Worm (Caenorhabditis elegans) whole organism, late embryonic: Measurements from ENCODE around the gene tpan-1.

Experiments
- C08G9.2 ChIP-seq: sonication (generic microtip); optimal IDR thresholded peaks from 2 replicates; lab custom pipeline; 2016; ENCODE audit warnings: mild to moderate bottlenecking, missing genetic modification characterization, moderate library complexity, missing compliant biosample characterization
- C38D4.7 ChIP-seq: fragments of 200-800 bp; sonication (Bioruptor generic); optimal IDR thresholded peaks from 2 replicates; lab custom pipeline; 2018; ENCODE audit warnings: mild to moderate bottlenecking, missing genetic modification characterization, moderate library complexity, missing compliant biosample characterization
- K02D7.2 ChIP-seq: sonication (generic microtip); optimal IDR thresholded peaks from 2 replicates; lab custom pipeline; 2017; ENCODE audit warnings: mild to moderate bottlenecking, missing genetic modification characterization, missing compliant biosample characterization
- K09A11.1 ChIP-seq: sonication (generic microtip); optimal IDR thresholded peaks from 2 replicates; lab custom pipeline; 2017; ENCODE audit warnings: antibody characterized with exemption, mild to moderate bottlenecking, missing genetic modification characterization, missing compliant biosample characterization; ENCODE audit not compliant: insufficient read depth
- Y22D7AL.16 ChIP-seq: sonication (generic microtip); optimal IDR thresholded peaks from 2 replicates; lab custom pipeline; 2016; ENCODE audit warnings: missing genetic modification characterization, missing compliant biosample characterization
- ahr-1 ChIP-seq: sonication (generic microtip); optimal IDR thresholded peaks from 2 replicates; lab custom pipeline; 2016; ENCODE audit warnings: missing genetic modification characterization, missing compliant biosample characterization
- ceh-14 ChIP-seq: sonication (generic microtip); optimal IDR thresholded peaks from 2 replicates; lab custom pipeline; 2016; ENCODE audit warnings: missing genotype, missing genetic modification characterization, missing compliant biosample characterization
- ceh-18 ChIP-seq: sonication (generic microtip); optimal IDR thresholded peaks from 2 replicates; lab custom pipeline; 2016; ENCODE audit warnings: missing genetic modification characterization, missing compliant biosample characterization
- ceh-30 ChIP-seq: fragments of 150-350 bp; optimal IDR thresholded peaks from 2 replicates; lab custom pipeline; 2014; ENCODE audit warnings: missing biosample characterization, missing genetic modification characterization
- ceh-31 ChIP-seq: sonication (generic microtip); optimal IDR thresholded peaks from 2 replicates; lab custom pipeline; 2016; ENCODE audit warnings: missing genetic modification characterization, missing compliant biosample characterization
- ceh-34 ChIP-seq: sonication (generic microtip); optimal IDR thresholded peaks from 2 replicates; lab custom pipeline; 2016; ENCODE audit warnings: mild to moderate bottlenecking, missing genetic modification characterization, missing compliant biosample characterization
- ceh-45 ChIP-seq: fragments of 200-800 bp; sonication (Bioruptor generic); IDR thresholded peaks from 2 replicates; pipeline ENCODE4 v1.3.6; 2022; ENCODE audit warnings: missing genetic modification reagents, missing genetic modification characterization, missing compliant biosample characterization
- ceh-48 ChIP-seq: sonication (generic microtip); optimal IDR thresholded peaks from 2 replicates; lab custom pipeline; 2016; ENCODE audit warnings: missing genetic modification characterization, inconsistent platforms, missing compliant biosample characterization
- ceh-6 ChIP-seq: fragments of 200-800 bp; sonication (Bioruptor generic); optimal IDR thresholded peaks from 2 replicates; lab custom pipeline; 2018; ENCODE audit warnings: mild to moderate bottlenecking, missing genetic modification characterization, missing compliant biosample characterization
- ceh-9 ChIP-seq: sonication (generic microtip); optimal IDR thresholded peaks from 2 replicates; lab custom pipeline; 2016; ENCODE audit warnings: mild to moderate bottlenecking, missing genetic modification characterization, inconsistent platforms, missing compliant biosample characterization
- che-1 ChIP-seq: sonication (generic microtip); optimal IDR thresholded peaks from 2 replicates; lab custom pipeline; 2016; ENCODE audit warnings: mild to moderate bottlenecking, missing genetic modification characterization, missing compliant biosample characterization
- dve-1 ChIP-seq: sonication (generic microtip); optimal IDR thresholded peaks from 2 replicates; lab custom pipeline; 2017; ENCODE audit warnings: antibody characterized with exemption, mild to moderate bottlenecking, missing genetic modification characterization, missing compliant biosample characterization
- elt-2 ChIP-seq: sonication (generic microtip); optimal IDR thresholded peaks from 2 replicates; lab custom pipeline; 2016; ENCODE audit warnings: missing genetic modification reagents, missing genetic modification characterization, missing compliant biosample characterization
- elt-4 ChIP-seq: sonication (generic microtip); optimal IDR thresholded peaks from 2 replicates; lab custom pipeline; 2016; ENCODE audit warnings: missing genetic modification characterization, missing compliant biosample characterization
- ets-4 ChIP-seq: sonication (generic microtip); optimal IDR thresholded peaks from 2 replicates; lab custom pipeline; 2016; ENCODE audit warnings: missing genetic modification characterization, missing compliant biosample characterization
- fax-1 ChIP-seq: sonication (generic microtip); optimal IDR thresholded peaks from 2 replicates; lab custom pipeline; 2016; ENCODE audit warnings: missing genotype, missing genetic modification characterization, missing compliant biosample characterization
- fkh-10 ChIP-seq: fragments of 150-350 bp; optimal IDR thresholded peaks from 2 replicates; lab custom pipeline; 2014; ENCODE audit warnings: missing biosample characterization, missing genetic modification reagents, missing genetic modification characterization
- gmeb-2 ChIP-seq: sonication (generic microtip); optimal IDR thresholded peaks from 2 replicates; lab custom pipeline; 2016; ENCODE audit warnings: missing genetic modification characterization, inconsistent platforms, missing compliant biosample characterization
- hlh-15 ChIP-seq: sonication (generic microtip); optimal IDR thresholded peaks from 2 replicates; lab custom pipeline; 2016; ENCODE audit warnings: missing genetic modification characterization, missing compliant biosample characterization
- hlh-30 ChIP-seq: sonication (generic microtip); optimal IDR thresholded peaks from 2 replicates; lab custom pipeline; 2017; ENCODE audit warnings: antibody characterized with exemption, missing genetic modification characterization, missing compliant biosample characterization; ENCODE audit not compliant: insufficient read depth
- lim-6 ChIP-seq: sonication (generic microtip); optimal IDR thresholded peaks from 2 replicates; lab custom pipeline; 2016; ENCODE audit warnings: missing genetic modification characterization, missing compliant biosample characterization
- lin-11 ChIP-seq: fragments of 200-800 bp; sonication (Bioruptor generic); optimal IDR thresholded peaks from 2 replicates; lab custom pipeline; 2018; ENCODE audit warnings: mild to moderate bottlenecking, missing genetic modification characterization, missing compliant biosample characterization
- nfya-1 ChIP-seq: sonication (generic microtip); optimal IDR thresholded peaks from 2 replicates; lab custom pipeline; 2017; ENCODE audit warnings: missing genetic modification characterization, mild to moderate bottlenecking, missing compliant biosample characterization, antibody characterized with exemption, moderate library complexity
- nhr-11 ChIP-seq: fragments of 150-350 bp; optimal IDR thresholded peaks from 2 replicates; lab custom pipeline; 2014; ENCODE audit warnings: missing biosample characterization, missing genetic modification characterization
- nhr-232 ChIP-seq: sonication (generic microtip); optimal IDR thresholded peaks from 2 replicates; lab custom pipeline; 2016; ENCODE audit warnings: missing genetic modification characterization, missing compliant biosample characterization
- npax-4 ChIP-seq: sonication (generic microtip); optimal IDR thresholded peaks from 2 replicates; lab custom pipeline; 2016; ENCODE audit warnings: missing genetic modification characterization, missing compliant biosample characterization
- odd-2 ChIP-seq: sonication (generic microtip); optimal IDR thresholded peaks from 2 replicates; lab custom pipeline; 2017; ENCODE audit warnings: antibody characterized with exemption, mild to moderate bottlenecking, missing genetic modification characterization, missing compliant biosample characterization
- pat-9 ChIP-seq: fragments of 200-800 bp; sonication (Bioruptor generic); optimal IDR thresholded peaks from 2 replicates; lab custom pipeline; 2018; ENCODE audit warnings: mild to moderate bottlenecking, missing genetic modification characterization, moderate library complexity, missing compliant biosample characterization
- pax-1 ChIP-seq: fragments of 150-350 bp; optimal IDR thresholded peaks from 2 replicates; lab custom pipeline; 2014; ENCODE audit warnings: missing biosample characterization, missing genetic modification characterization
- pha-2 ChIP-seq: sonication (generic microtip); optimal IDR thresholded peaks from 2 replicates; lab custom pipeline; 2017; ENCODE audit warnings: mild to moderate bottlenecking, missing genetic modification characterization, missing compliant biosample characterization
- pqm-1 ChIP-seq: sonication (generic microtip); optimal IDR thresholded peaks from 2 replicates; lab custom pipeline; 2016; ENCODE audit warnings: missing genetic modification characterization, missing compliant biosample characterization
- ref-2 ChIP-seq: sonication (generic microtip); optimal IDR thresholded peaks from 2 replicates; lab custom pipeline; 2016; ENCODE audit warnings: missing genetic modification characterization, missing compliant biosample characterization
- rnt-1 ChIP-seq: sonication (generic microtip); optimal IDR thresholded peaks from 2 replicates; lab custom pipeline; 2016; ENCODE audit warnings: missing genetic modification characterization, missing compliant biosample characterization
- sdc-2 ChIP-seq: sonication (generic microtip); optimal IDR thresholded peaks from 2 replicates; lab custom pipeline; 2016; ENCODE audit warnings: missing genotype, missing genetic modification characterization, missing compliant biosample characterization
- sox-2 ChIP-seq: fragments of 200-800 bp; sonication (Bioruptor generic); IDR thresholded peaks from 2 replicates; pipeline ENCODE4 v1.3.6; 2022; ENCODE audit warnings: missing genetic modification reagents, missing genetic modification characterization, missing compliant biosample characterization
- sox-4 ChIP-seq: sonication (generic microtip); optimal IDR thresholded peaks from 2 replicates; lab custom pipeline; 2017; ENCODE audit warnings: mild to moderate bottlenecking, missing genetic modification characterization, inconsistent platforms, missing compliant biosample characterization
- syd-9 ChIP-seq: sonication (generic microtip); optimal IDR thresholded peaks from 2 replicates; lab custom pipeline; 2016; ENCODE audit warnings: mild to moderate bottlenecking, missing genetic modification characterization, moderate library complexity, missing compliant biosample characterization
- tbx-2 ChIP-seq: sonication (generic microtip); optimal IDR thresholded peaks from 2 replicates; lab custom pipeline; 2016; ENCODE audit warnings: missing genetic modification characterization, missing compliant biosample characterization
- ttx-3 ChIP-seq: sonication (generic microtip); optimal IDR thresholded peaks from 2 replicates; lab custom pipeline; 2016; ENCODE audit warnings: missing genetic modification reagents, missing genetic modification characterization, missing compliant biosample characterization
- unc-3 ChIP-seq, 2 experiments: fragments of 200-800 bp in 1 of 2; sonication (Bioruptor generic) in 1 of 2; sonication (generic microtip) in 1 of 2; conservative IDR thresholded peaks in 1 of 2; optimal IDR thresholded peaks in 1 of 2; 2 replicates each; pipeline versions ENCODE4 v1.3.6 to Lab custom; 2016 to 2022; ENCODE audit warnings: missing compliant biosample characterization in 2 of 2, missing genetic modification characterization in 2 of 2, missing genetic modification reagents in 1 of 2
- unc-42 ChIP-seq: sonication (generic microtip); optimal IDR thresholded peaks from 2 replicates; lab custom pipeline; 2016; ENCODE audit warnings: missing genotype, missing genetic modification characterization, missing compliant biosample characterization
- unc-55 ChIP-seq: sonication (generic microtip); optimal IDR thresholded peaks from 2 replicates; lab custom pipeline; 2017; ENCODE audit warnings: missing biosample characterization, missing genetic modification reagents, missing genetic modification characterization
- ztf-16 ChIP-seq: sonication (generic microtip); optimal IDR thresholded peaks from 2 replicates; lab custom pipeline; 2017; ENCODE audit warnings: missing genetic modification characterization, missing compliant biosample characterization

tpan-1 gene

ce11 chrV:20830409-20830808 lies 41.1 kb downstream of the tpan-1 start:
- TF ChIP-seq ceh-14 (tag; lab: Kevin White, UChicago) (no peak), gmeb-2 (tag; lab: Kevin White, UChicago) (no peak)

ce11 chrV:20831867-20832266 lies 42.6 kb downstream of the tpan-1 start:
- TF ChIP-seq ets-4 (tag; lab: Kevin White, UChicago) = no peak
- TF ChIP-seq ceh-14 (tag; lab: Kevin White, UChicago) = no peak
- TF ChIP-seq odd-2 = no peak
- peak; percentile 18 for TF ChIP-seq elt-2 (tag; lab: Kevin White, UChicago)

ce11 chrV:20832554-20832963 lies 43.3 kb downstream of the tpan-1 start:
- TF ChIP-seq C38D4.7 (GFP tag; lab: Kevin White, UChicago) = no peak
- no peak for TF ChIP-seq odd-2
- TF ChIP-seq lim-6 (tag; lab: Kevin White, UChicago) = no peak
- TF ChIP-seq K02D7.2 (tag; lab: Kevin White, UChicago) = no peak
- TF ChIP-seq ceh-9 (tag; lab: Kevin White, UChicago) = no peak
- no peak for TF ChIP-seq nhr-11 (tag; lab: Kevin White, UChicago)
- peak; percentile 64 for TF ChIP-seq ceh-48 (tag; lab: Kevin White, UChicago)
- TF ChIP-seq rnt-1 = no peak
- TF ChIP-seq unc-42 (tag; lab: Kevin White, UChicago) = peak; percentile 78
- peak; percentile 43 for TF ChIP-seq ets-4 (tag; lab: Kevin White, UChicago)
- TF ChIP-seq K09A11.1 (tag; lab: Kevin White, UChicago) = no peak
- TF ChIP-seq pax-1 (tag; lab: Kevin White, UChicago) = no peak
- no peak for TF ChIP-seq lin-11 (tag; lab: Kevin White, UChicago)
- no peak for TF ChIP-seq sox-2 (GFP tag; lab: Robert Waterston, UW)
- TF ChIP-seq npax-4 (tag; lab: Kevin White, UChicago) = no peak
- no peak for TF ChIP-seq hlh-30
- TF ChIP-seq tbx-2 (tag; lab: Kevin White, UChicago) = peak; percentile 72
- TF ChIP-seq C08G9.2 (tag; lab: Kevin White, UChicago) = peak; percentile 11
- no peak for TF ChIP-seq ceh-45 (GFP tag; lab: Robert Waterston, UW)
- no peak for TF ChIP-seq gmeb-2 (tag; lab: Kevin White, UChicago)
- no peak for TF ChIP-seq ceh-18 (tag; lab: Kevin White, UChicago)
- peak; percentile 72 for TF ChIP-seq ceh-31
- no peak for TF ChIP-seq ceh-6 (GFP tag; lab: Kevin White, UChicago)
- peak; percentile 12 for TF ChIP-seq sox-4
- TF ChIP-seq ceh-30 (tag; lab: Kevin White, UChicago) = no peak
- no peak for TF ChIP-seq syd-9 (tag; lab: Kevin White, UChicago)
- TF ChIP-seq fkh-10 (GFP tag; lab: Kevin White, UChicago) = no peak
- peak; percentile 55 for TF ChIP-seq ceh-14 (tag; lab: Kevin White, UChicago)
- TF ChIP-seq ref-2 (tag; lab: Kevin White, UChicago) = no peak
- TF ChIP-seq ceh-34 (tag; lab: Kevin White, UChicago) = peak; percentile 1
- no peak for TF ChIP-seq hlh-15 (tag; lab: Kevin White, UChicago)
- no peak for TF ChIP-seq unc-3 (GFP tag; conservative IDR thresholded peaks at IDR 0.05; lab: Robert Waterston, UW)
- TF ChIP-seq unc-3 (tag; optimal IDR thresholded peaks at IDR 0.05; lab: Kevin White, UChicago) = peak; percentile 10
- no peak for TF ChIP-seq nhr-232
- no peak for TF ChIP-seq dve-1 (tag; lab: Kevin White, UChicago)
- TF ChIP-seq ttx-3 = peak; percentile 61
- TF ChIP-seq pat-9 (tag; lab: Kevin White, UChicago) = no peak
- TF ChIP-seq pha-2 (tag; lab: Kevin White, UChicago) = peak; percentile 75
- TF ChIP-seq che-1 = no peak
- TF ChIP-seq Y22D7AL.16 (tag; lab: Kevin White, UChicago) = no peak
- peak; percentile 6 for TF ChIP-seq fax-1 (tag; lab: Kevin White, UChicago)
- TF ChIP-seq sdc-2 (tag; lab: Kevin White, UChicago) = no peak
- TF ChIP-seq elt-4 (tag; lab: Kevin White, UChicago) = no peak
- TF ChIP-seq unc-55 (GFP tag; lab: Kevin White, UChicago) = no peak
- peak; percentile 69 for TF ChIP-seq ahr-1 (tag; lab: Kevin White, UChicago)
- TF ChIP-seq pqm-1 (tag; lab: Kevin White, UChicago) = no peak
- TF ChIP-seq ztf-16 = no peak
- TF ChIP-seq nfya-1 (tag; lab: Kevin White, UChicago) = no peak
